Worm (Caenorhabditis elegans) whole organism, L1 larva: ENCODE data around the gene plk-1.

Experiments used
- C16A3.4 ChIP-seq: fragments of 150-350 bp; optimal IDR thresholded peaks from 2 replicates; lab custom pipeline; 2014; ENCODE audit warnings: missing biosample characterization, missing genetic modification characterization
- C34B4.2 ChIP-seq: sonication (generic microtip); optimal IDR thresholded peaks from 2 replicates; lab custom pipeline; 2017; ENCODE audit warnings: mild to moderate bottlenecking, missing genetic modification characterization, missing compliant biosample characterization
- alr-1 ChIP-seq: fragments of 200-800 bp; sonication (Bioruptor generic); optimal IDR thresholded peaks from 2 replicates; lab custom pipeline; 2018; ENCODE audit warnings: borderline replicate concordance, mild to moderate bottlenecking, missing genetic modification characterization, missing compliant biosample characterization
- blmp-1 ChIP-seq: fragments of 150-350 bp; optimal IDR thresholded peaks from 2 replicates; lab custom pipeline; 2014; ENCODE audit warnings: missing biosample characterization, missing genetic modification characterization
- ceh-82 ChIP-seq, 3 experiments: fragments of 150-350 bp in 1 of 3; sonication (generic microtip) in 2 of 3; optimal IDR thresholded peaks; 2 replicates each; lab custom pipeline; 2014 to 2017; ENCODE audit warnings: missing biosample characterization in 3 of 3, missing genetic modification characterization in 3 of 3
- dsc-1 ChIP-seq: sonication (generic microtip); optimal IDR thresholded peaks from 2 replicates; lab custom pipeline; 2016; ENCODE audit warnings: mild to moderate bottlenecking, missing genetic modification characterization, missing compliant biosample characterization
- efl-1 ChIP-seq, 4 experiments: fragments of 150-350 bp; optimal IDR thresholded peaks in 3 of 4; peaks in 1 of 4; 1 replicate in 1 of 4; 2 replicates in 3 of 4; lab custom pipeline; 2014; ENCODE audit warnings: missing biosample characterization in 2 of 4, missing genetic modification characterization in 2 of 4, missing genetic modification reagents in 2 of 4
- elt-2 ChIP-seq: sonication (generic microtip); optimal IDR thresholded peaks from 2 replicates; lab custom pipeline; 2016; ENCODE audit warnings: missing genetic modification characterization, mild to moderate bottlenecking, inconsistent platforms, missing compliant biosample characterization, missing genetic modification reagents
- elt-3 ChIP-seq, 6 experiments: fragments of 150-350 bp in 1 of 6; sonication (generic microtip); optimal IDR thresholded peaks; 2 replicates each; lab custom pipeline; 2017 to 2018; ENCODE audit warnings: missing biosample characterization in 6 of 6, missing genetic modification characterization in 6 of 6, inconsistent platforms in 1 of 6
- fkh-4 ChIP-seq: sonication (generic microtip); optimal IDR thresholded peaks from 2 replicates; lab custom pipeline; 2016; ENCODE audit warnings: missing compliant biosample characterization, missing genetic modification characterization, borderline replicate concordance
- fkh-8 ChIP-seq: sonication (generic microtip); optimal IDR thresholded peaks from 2 replicates; lab custom pipeline; 2016; ENCODE audit warnings: mild to moderate bottlenecking, missing genetic modification characterization, missing compliant biosample characterization
- grh-1 ChIP-seq: fragments of 200-800 bp; sonication (Bioruptor generic); IDR thresholded peaks from 2 replicates; pipeline ENCODE4 v1.3.6; 2022; ENCODE audit warnings: missing genetic modification reagents, missing genetic modification characterization, missing compliant biosample characterization
- hlh-4 ChIP-seq: sonication (generic microtip); optimal IDR thresholded peaks from 2 replicates; lab custom pipeline; 2016; ENCODE audit warnings: mild to moderate bottlenecking, missing genetic modification characterization, missing compliant biosample characterization
- irx-1 ChIP-seq: sonication (generic microtip); optimal IDR thresholded peaks from 2 replicates; lab custom pipeline; 2016; ENCODE audit warnings: missing genetic modification characterization, missing compliant biosample characterization
- jun-1 ChIP-seq: fragments of 150-350 bp; optimal IDR thresholded peaks from 2 replicates; lab custom pipeline; 2014; ENCODE audit warnings: missing biosample characterization, missing genetic modification reagents, missing genetic modification characterization
- lin-14 ChIP-seq: fragments of 200-800 bp; sonication (Bioruptor generic); optimal IDR thresholded peaks from 2 replicates; lab custom pipeline; 2018; ENCODE audit warnings: mild to moderate bottlenecking, missing genetic modification characterization, moderate library complexity, missing compliant biosample characterization
- lin-35 ChIP-seq, 2 experiments: fragments of 150-350 bp; optimal IDR thresholded peaks; 2 replicates each; lab custom pipeline; 2014; ENCODE audit warnings: missing biosample characterization in 2 of 2, missing genetic modification characterization in 2 of 2, missing genetic modification reagents in 2 of 2
- lsy-2 ChIP-seq, 2 experiments: fragments of 150-350 bp; optimal IDR thresholded peaks; 2 replicates each; lab custom pipeline; 2014; ENCODE audit warnings: missing biosample characterization in 2 of 2, missing genetic modification characterization in 2 of 2
- mdl-1 ChIP-seq, 2 experiments: fragments of 150-350 bp; optimal IDR thresholded peaks; 2 replicates each; lab custom pipeline; 2014 to 2017; ENCODE audit warnings: missing biosample characterization in 2 of 2, missing genetic modification characterization in 2 of 2, inconsistent platforms in 1 of 2
- mef-2 ChIP-seq: fragments of 150-350 bp; optimal IDR thresholded peaks from 2 replicates; lab custom pipeline; 2014; ENCODE audit warnings: missing biosample characterization, missing genetic modification characterization
- mep-1 ChIP-seq: fragments of 150-350 bp; optimal IDR thresholded peaks from 2 replicates; lab custom pipeline; 2014; ENCODE audit warnings: missing biosample characterization, missing genetic modification characterization
- nhr-12 ChIP-seq: sonication (generic microtip); optimal IDR thresholded peaks from 2 replicates; lab custom pipeline; 2017; ENCODE audit warnings: missing biosample characterization, missing genetic modification characterization
- nhr-19 ChIP-seq: fragments of 200-800 bp; sonication (Bioruptor generic); conservative IDR thresholded peaks from 2 replicates; pipeline ENCODE4 v1.3.6; 2022; ENCODE audit warnings: missing genetic modification characterization, missing compliant biosample characterization
- nhr-20 ChIP-seq: sonication (generic microtip); optimal IDR thresholded peaks from 2 replicates; lab custom pipeline; 2016; ENCODE audit warnings: mild to moderate bottlenecking, missing genetic modification characterization, missing compliant biosample characterization
- nhr-237 ChIP-seq: fragments of 150-350 bp; optimal IDR thresholded peaks from 2 replicates; lab custom pipeline; 2014; ENCODE audit warnings: missing biosample characterization, missing genetic modification characterization
- nhr-28 ChIP-seq: fragments of 150-350 bp; optimal IDR thresholded peaks from 2 replicates; lab custom pipeline; 2014; ENCODE audit warnings: missing biosample characterization, missing genetic modification characterization
- nhr-47 ChIP-seq: sonication (generic microtip); optimal IDR thresholded peaks from 2 replicates; lab custom pipeline; 2016; ENCODE audit warnings: mild to moderate bottlenecking, missing genetic modification characterization, moderate library complexity, missing compliant biosample characterization
- nhr-71 ChIP-seq: sonication (generic microtip); optimal IDR thresholded peaks from 2 replicates; lab custom pipeline; 2016; ENCODE audit warnings: mild to moderate bottlenecking, missing genetic modification characterization, moderate library complexity, missing compliant biosample characterization
- nhr-76 ChIP-seq: sonication (generic microtip); optimal IDR thresholded peaks from 2 replicates; lab custom pipeline; 2017; ENCODE audit warnings: missing biosample characterization, missing genetic modification characterization
- nhr-77 ChIP-seq: fragments of 150-350 bp; optimal IDR thresholded peaks from 2 replicates; lab custom pipeline; 2014; ENCODE audit warnings: missing biosample characterization, missing genetic modification characterization
- nhr-85 ChIP-seq: sonication (generic microtip); peaks from one replicate; lab custom pipeline; 2016; ENCODE audit warnings: missing genetic modification characterization, inconsistent platforms, missing compliant biosample characterization
- nhr-90 ChIP-seq: sonication (generic microtip); optimal IDR thresholded peaks from 2 replicates; lab custom pipeline; 2016; ENCODE audit warnings: mild to moderate bottlenecking, missing genetic modification characterization, missing compliant biosample characterization; ENCODE audit not compliant: poor library complexity
- pax-3 ChIP-seq: fragments of 200-800 bp; sonication (Bioruptor generic); optimal IDR thresholded peaks from 2 replicates; lab custom pipeline; 2018; ENCODE audit warnings: mild to moderate bottlenecking, missing genetic modification characterization, moderate library complexity, missing compliant biosample characterization
- rnt-1 ChIP-seq: sonication (generic microtip); optimal IDR thresholded peaks from 2 replicates; lab custom pipeline; 2016; ENCODE audit warnings: mild to moderate bottlenecking, missing genetic modification characterization, moderate library complexity, missing compliant biosample characterization
- skn-1 ChIP-seq: fragments of 150-350 bp; optimal IDR thresholded peaks from 2 replicates; lab custom pipeline; 2014; ENCODE audit warnings: missing biosample characterization, missing genetic modification characterization
- snu-23 ChIP-seq: sonication (generic microtip); optimal IDR thresholded peaks from 2 replicates; lab custom pipeline; 2016; ENCODE audit warnings: missing genetic modification characterization, missing compliant biosample characterization
- sox-4 ChIP-seq: sonication (generic microtip); optimal IDR thresholded peaks from 2 replicates; lab custom pipeline; 2016; ENCODE audit warnings: missing genetic modification characterization, missing compliant biosample characterization
- sptf-1 ChIP-seq: fragments of 150-350 bp; optimal IDR thresholded peaks from 2 replicates; lab custom pipeline; 2014; ENCODE audit warnings: missing biosample characterization, missing genetic modification characterization
- tbx-2 ChIP-seq: sonication (generic microtip); optimal IDR thresholded peaks from 2 replicates; lab custom pipeline; 2016; ENCODE audit warnings: missing genetic modification characterization, missing compliant biosample characterization
- tlp-1 ChIP-seq: fragments of 150-350 bp; optimal IDR thresholded peaks from 2 replicates; lab custom pipeline; 2014; ENCODE audit warnings: missing biosample characterization, missing genetic modification characterization
- unc-30 ChIP-seq: sonication (generic microtip); optimal IDR thresholded peaks from 2 replicates; lab custom pipeline; 2017; ENCODE audit warnings: missing biosample characterization, missing genetic modification characterization
- unc-62 ChIP-seq: fragments of 150-350 bp; optimal IDR thresholded peaks from 2 replicates; lab custom pipeline; 2014; ENCODE audit warnings: missing biosample characterization, missing genetic modification reagents, missing genetic modification characterization
- vab-15 ChIP-seq: sonication (generic microtip); optimal IDR thresholded peaks from 2 replicates; lab custom pipeline; 2017; ENCODE audit warnings: missing genotype, mild to moderate bottlenecking, missing genetic modification characterization, missing compliant biosample characterization
- xbp-1 ChIP-seq: sonication (generic microtip); optimal IDR thresholded peaks from 2 replicates; lab custom pipeline; 2016; ENCODE audit warnings: missing genetic modification characterization, missing compliant biosample characterization
- ztf-11 ChIP-seq, 2 experiments: sonication (generic microtip); optimal IDR thresholded peaks; 2 replicates each; lab custom pipeline; 2016 to 2017; ENCODE audit warnings: missing genetic modification characterization in 2 of 2, missing biosample characterization in 1 of 2, missing compliant biosample characterization in 1 of 2
- ztf-4 ChIP-seq: fragments of 150-350 bp; optimal IDR thresholded peaks from 2 replicates; lab custom pipeline; 2014; ENCODE audit warnings: missing biosample characterization, missing genetic modification characterization

Gene plk-1

DNA sequence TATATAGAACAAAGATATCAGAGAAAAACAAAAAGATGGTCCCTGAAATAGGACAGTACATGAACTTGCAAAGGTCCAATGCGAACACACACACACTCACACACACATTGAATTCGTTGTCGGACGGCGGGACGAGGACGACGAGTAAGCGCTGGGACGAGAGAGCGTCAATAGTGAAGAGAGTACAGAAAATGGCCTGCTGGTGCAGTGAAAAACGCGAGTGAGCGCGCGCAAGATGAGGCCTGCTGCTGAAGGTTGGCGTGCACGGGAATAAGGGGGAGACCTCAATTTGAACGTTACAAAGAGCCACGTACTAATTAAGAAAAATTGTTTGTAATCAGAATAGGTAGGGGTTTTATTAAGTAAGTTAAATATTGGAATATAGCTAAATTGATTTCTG is 25.8 kb downstream of the plk-1 start (continued):
- peak in 1 of 3 experiments; percentile 8 for TF ChIP-seq ceh-82 (tag; optimal IDR thresholded peaks at IDR 0.05; lab: Kevin White, UChicago)
- TF ChIP-seq hlh-4 = no peak
- peak; percentile 71 for TF ChIP-seq lin-14 (GFP tag; lab: Kevin White, UChicago)
- no peak for TF ChIP-seq C34B4.2 (tag; lab: Kevin White, UChicago)

DNA sequence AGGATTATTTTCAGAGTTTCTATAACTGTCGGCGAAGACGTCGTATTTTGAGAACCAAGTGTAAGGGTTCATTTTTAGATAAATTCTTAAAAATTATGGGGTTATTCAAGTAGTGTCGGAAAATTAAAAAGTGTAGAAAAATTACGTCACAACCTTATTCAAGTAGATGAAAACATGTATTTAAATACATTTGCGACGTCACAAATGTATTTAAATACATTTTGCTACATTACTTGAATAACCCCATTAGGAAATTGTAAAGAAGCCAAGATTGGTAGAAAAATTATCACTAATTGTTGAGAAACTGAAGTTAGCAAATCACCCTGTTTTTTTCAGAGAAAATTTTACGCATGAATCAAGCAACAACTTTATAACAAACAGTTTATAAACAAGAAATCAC is 28.0 kb downstream of the plk-1 start:
- TF ChIP-seq snu-23 (GFP tag; lab: Kevin White, UChicago) = no peak
- TF ChIP-seq lsy-2 (tag; optimal IDR thresholded peaks at IDR 0.05; lab: Kevin White, UChicago) = peak in 1 of 2 experiments; percentile 28
- TF ChIP-seq blmp-1 (tag; lab: Kevin White, UChicago) = no peak

DNA sequence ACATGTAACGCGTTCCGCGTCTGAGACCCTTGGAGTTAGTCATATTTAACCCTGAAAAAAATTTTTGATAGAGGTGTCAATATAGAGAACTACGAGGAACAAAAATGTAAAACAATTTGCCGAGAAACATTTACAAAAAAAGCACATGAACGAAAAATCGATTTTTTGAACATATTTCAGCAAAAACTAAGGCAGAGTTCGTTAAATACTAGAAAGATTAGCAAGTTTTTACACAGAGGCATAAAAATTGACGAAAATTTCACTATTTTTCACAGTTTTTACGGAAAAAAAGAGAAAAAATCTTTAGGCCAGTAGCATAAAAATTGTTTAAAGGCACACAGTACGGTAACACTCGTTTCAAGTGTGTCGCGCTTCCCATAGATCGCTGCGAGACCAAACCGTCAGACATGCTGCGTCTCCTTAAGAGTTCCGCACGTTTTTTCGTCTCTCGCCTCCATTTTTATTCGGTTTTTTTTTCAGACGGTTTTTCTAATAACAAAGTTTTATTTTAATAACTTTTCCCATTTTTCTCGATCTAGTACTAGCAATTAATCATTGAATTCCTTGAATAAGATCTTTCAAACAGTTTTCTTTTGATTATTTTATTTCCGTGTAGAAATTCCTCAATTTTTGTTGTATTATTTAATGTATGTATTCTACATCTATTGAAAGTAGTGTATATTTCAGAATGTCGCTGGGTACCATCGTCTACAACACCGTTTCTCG is 29.2 kb downstream of the plk-1 start, which contains the start of the genes rpl-21 and C14B9.10:
TSS of gene rpl-21 (minus strand) at position 51 of the 726 bp plus-strand sequence.
TSS of gene C14B9.10 (plus strand) at position 676 of the 726 bp plus-strand sequence.
- TF ChIP-seq elt-3 (tag; optimal IDR thresholded peaks at IDR 0.05; lab: Kevin White, UChicago) (peak in 2 of 6 experiments; percentile 41 to 73), nhr-12 (no peak), efl-1 (optimal IDR thresholded peaks at IDR 0.05; lab: Kevin White, UChicago) (peak; percentile 87 to 91), efl-1 (GFP tag; optimal IDR thresholded peaks at IDR 0.05 in 1 of 2; lab: Kevin White, UChicago) (peak; percentile 77 to 97), ceh-82 (tag; optimal IDR thresholded peaks at IDR 0.05; lab: Kevin White, UChicago) (peak; percentile 73 to 88 (median 77)), tlp-1 (tag; lab: Kevin White, UChicago) (no peak), nhr-77 (tag; lab: Kevin White, UChicago) (peak; percentile 73), tbx-2 (peak; percentile 83), C34B4.2 (tag; lab: Kevin White, UChicago) (no peak), lsy-2 (tag; optimal IDR thresholded peaks at IDR 0.05; lab: Kevin White, UChicago) (peak; percentile 99), mef-2 (tag; lab: Kevin White, UChicago) (no peak), nhr-85 (tag; lab: Kevin White, UChicago) (peak; percentile 95), lin-14 (GFP tag; lab: Kevin White, UChicago) (peak; percentile 77), fkh-4 (tag; lab: Kevin White, UChicago) (no peak), blmp-1 (tag; lab: Kevin White, UChicago) (peak; percentile 72), pax-3 (tag; lab: Kevin White, UChicago) (peak; percentile 37), dsc-1 (tag; lab: Kevin White, UChicago) (peak; percentile 73), jun-1 (tag; lab: Kevin White, UChicago) (peak; percentile 74), nhr-90 (tag; lab: Kevin White, UChicago) (peak; percentile 82), hlh-4 (no peak), mep-1 (tag; lab: Kevin White, UChicago) (peak; percentile 86), elt-2 (peak; percentile 5), unc-62 (no peak), nhr-47 (peak; percentile 86), ztf-11 (tag; optimal IDR thresholded peaks at IDR 0.05; lab: Kevin White, UChicago) (peak in 1 of 2 experiments; percentile 13), nhr-76 (tag; lab: Kevin White, UChicago) (no peak), unc-30 (tag; lab: Kevin White, UChicago) (no peak), nhr-237 (tag; lab: Kevin White, UChicago) (peak; percentile 57), skn-1 (peak; percentile 85), irx-1 (tag; lab: Kevin White, UChicago) (peak; percentile 56), alr-1 (no peak), mdl-1 (tag; optimal IDR thresholded peaks at IDR 0.05; lab: Kevin White, UChicago) (peak in 1 of 2 experiments; percentile 77), xbp-1 (tag; lab: Kevin White, UChicago) (peak; percentile 81), C16A3.4 (tag; lab: Kevin White, UChicago) (peak; percentile 90), nhr-71 (peak; percentile 92), fkh-8 (tag; lab: Kevin White, UChicago) (peak; percentile 68), sptf-1 (tag; lab: Kevin White, UChicago) (no peak), lin-35 (GFP tag; optimal IDR thresholded peaks at IDR 0.05; lab: Kevin White, UChicago) (peak; percentile 84 to 89), rnt-1 (tag; lab: Kevin White, UChicago) (peak; percentile 86), vab-15 (tag; lab: Kevin White, UChicago) (no peak), ztf-4 (tag; lab: Kevin White, UChicago) (peak; percentile 68), nhr-20 (tag; lab: Kevin White, UChicago) (peak; percentile 85), sox-4 (tag; lab: Kevin White, UChicago) (peak; percentile 33), nhr-28 (no peak), nhr-19 (peak; percentile 85), grh-1 (GFP tag; lab: Robert Waterston, UW) (peak; percentile 64)
